Fruit fly (Drosophila melanogaster): ENCODE data around the gene CG2258.

Gene CG2258

DNA sequence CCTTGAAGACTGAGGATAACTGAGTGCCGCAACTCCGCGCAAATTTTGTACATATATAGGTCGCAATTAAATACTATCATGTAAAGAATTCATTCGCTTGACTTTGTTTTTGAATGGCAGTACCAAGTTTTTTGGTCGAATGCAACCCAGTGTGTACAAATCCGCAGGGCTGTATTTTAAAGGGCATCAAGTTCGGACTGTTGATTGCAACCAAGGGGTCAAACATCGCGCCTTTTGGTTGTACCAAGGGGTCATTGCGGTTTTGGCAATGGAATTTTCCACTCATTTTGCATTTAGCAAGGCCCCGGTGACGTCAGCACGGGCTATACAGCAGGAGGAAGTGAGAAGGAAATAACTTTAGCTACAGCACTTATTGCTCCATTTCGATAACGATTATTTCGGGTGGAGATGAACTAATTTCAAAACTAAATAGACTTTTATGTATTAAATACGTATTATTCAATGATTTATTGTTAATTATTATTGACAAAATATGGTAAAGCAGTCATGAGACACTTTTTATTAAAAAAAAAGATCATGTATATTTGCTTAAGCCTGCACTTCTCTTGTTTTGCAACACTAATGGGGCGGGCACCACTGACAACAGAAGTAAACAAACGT, 29.9 kb upstream of the CG2258 start, which contains the start of gene CG10958 (continued):
- TF ChIP-seq unc-4 (GFP tag; IDR thresholded peaks at IDR 0.05; ENCODE audit: partially characterized antibody): no peak
- peak; percentile 64 for TF ChIP-seq CG7556 (GFP tag; optimal IDR thresholded peaks at IDR 0.05)
- peak; percentile 68 for TF ChIP-seq Fer1 (GFP tag; optimal IDR thresholded peaks at IDR 0.05)
- peak; percentile 62 for TF ChIP-seq Xbp1 (GFP tag; optimal IDR thresholded peaks at IDR 0.05)
- TF ChIP-seq CG10543 (GFP tag; optimal IDR thresholded peaks at IDR 0.05): peak; percentile 60
- TF ChIP-seq CG5245 (GFP tag; optimal IDR thresholded peaks at IDR 0.05): peak; percentile 58
- TF ChIP-seq ci (GFP tag; IDR thresholded peaks at IDR 0.05): 0 out of 3 replicates have a peak, but pooled peaks have one; percentile 37
- peak; percentile 45; the same call in 1 of the 3 replicates for TF ChIP-seq ken (GFP tag; IDR thresholded peaks at IDR 0.05)
- TF ChIP-seq hb (GFP tag; IDR thresholded peaks at IDR 0.05; ENCODE audit: partially characterized antibody): no peak
- no peak for TF ChIP-seq Ravus (GFP tag; IDR thresholded peaks at IDR 0.05)
- peak; percentile 79 for TF ChIP-seq Med (GFP tag)
- peak; percentile 32; the same call in 1 of the 2 replicates for TF ChIP-seq hbn (GFP tag; IDR thresholded peaks at IDR 0.05; ENCODE audit: partially characterized antibody)
- TF ChIP-seq Sry-δ (GFP tag; optimal IDR thresholded peaks at IDR 0.05): peak; percentile 51
- TF ChIP-seq B-H2 (GFP tag; optimal IDR thresholded peaks at IDR 0.05): no peak
- peak; percentile 52 for TF ChIP-seq sisA (GFP tag; IDR thresholded peaks at IDR 0.05)
- no peak for TF ChIP-seq MTF-1 (GFP tag; optimal IDR thresholded peaks at IDR 0.05; ENCODE audit: borderline replicate concordance)
- TF ChIP-seq CG8765 (GFP tag; IDR thresholded peaks at IDR 0.05): 0 out of 2 replicates have a peak, but pooled peaks have one; percentile 16
- TF ChIP-seq lbe (GFP tag; optimal IDR thresholded peaks at IDR 0.05): peak; percentile 23
- no peak for TF ChIP-seq tx (GFP tag; optimal IDR thresholded peaks at IDR 0.05)
- TF ChIP-seq CG3726 (GFP tag; IDR thresholded peaks at IDR 0.05): no peak
- no peak for TF ChIP-seq CG8281 (tag; optimal IDR thresholded peaks at IDR 0.05)
- TF ChIP-seq Sox100B (GFP tag; optimal IDR thresholded peaks at IDR 0.05): peak; percentile 55
- TF ChIP-seq lilli (GFP tag; optimal IDR thresholded peaks at IDR 0.05): peak; percentile 75
- peak; percentile 13 for TF ChIP-seq CG10431 (GFP tag; optimal IDR thresholded peaks at IDR 0.05)
- TF ChIP-seq psq (GFP tag; optimal IDR thresholded peaks at IDR 0.05): peak; percentile 1
- TF ChIP-seq Ets65A (GFP tag): peak; percentile 34
- TF ChIP-seq CG6791 (GFP tag; IDR thresholded peaks at IDR 0.05; ENCODE audit: partially characterized antibody): 0 out of 3 replicates have a peak, but pooled peaks have one; percentile 31
- TF ChIP-seq Pdp1 (GFP tag; optimal IDR thresholded peaks at IDR 0.05): peak; percentile 40 to 42
- TF ChIP-seq zfh1 (GFP tag; IDR thresholded peaks at IDR 0.05): peak; percentile 66; the same call in 2 of the 3 replicates
- TF ChIP-seq grau (tag; optimal IDR thresholded peaks at IDR 0.05): peak; percentile 59
- no peak for TF ChIP-seq CG42726 (GFP tag; IDR thresholded peaks at IDR 0.05; ENCODE audit: partially characterized antibody)
- no peak for TF ChIP-seq CG33213 (GFP tag; optimal IDR thresholded peaks at IDR 0.05)
- no peak for TF ChIP-seq CG4404 (GFP tag; IDR thresholded peaks at IDR 0.05)
- TF ChIP-seq CG34224 (GFP tag; IDR thresholded peaks at IDR 0.05; ENCODE audit: partially characterized antibody): no peak
- TF ChIP-seq HLH3B (GFP tag; IDR thresholded peaks at IDR 0.05): 0 out of 2 replicates have a peak, but pooled peaks have one; percentile 22
- TF ChIP-seq dmrt11E (tag; optimal IDR thresholded peaks at IDR 0.05): peak; percentile 33
- peak; percentile 52; the same call in 1 of the 3 replicates for TF ChIP-seq CG11456 (GFP tag; IDR thresholded peaks at IDR 0.05)
- peak; percentile 46 for TF ChIP-seq CG31441 (GFP tag; IDR thresholded peaks at IDR 0.05)
- peak; percentile 55 for TF ChIP-seq CG3847 (GFP tag; IDR thresholded peaks at IDR 0.05)
- TF ChIP-seq CG17829 (tag; optimal IDR thresholded peaks at IDR 0.05): peak; percentile 59
- TF ChIP-seq ara (GFP tag; IDR thresholded peaks at IDR 0.05): peak; percentile 51
- TF ChIP-seq CG12071 (GFP tag; optimal IDR thresholded peaks at IDR 0.05): no peak
- peak in 1 of 2 experiments; percentile 61 for TF ChIP-seq Hr78 (GFP tag; optimal IDR thresholded peaks at IDR 0.05)
- TF ChIP-seq CG10267 (tag; optimal IDR thresholded peaks at IDR 0.05): peak; percentile 93
- TF ChIP-seq so (GFP tag; IDR thresholded peaks at IDR 0.05): peak; percentile 53; the same call in 1 of the 3 replicates
- peak; percentile 31 for TF ChIP-seq Dek (tag; optimal IDR thresholded peaks at IDR 0.05)
- peak; percentile 9 for TF ChIP-seq CG18619 (GFP tag; optimal IDR thresholded peaks at IDR 0.05)
- peak; percentile 21 for TF ChIP-seq CG13123 (GFP tag; optimal IDR thresholded peaks at IDR 0.05)
- TF ChIP-seq Ptx1 (GFP tag; IDR thresholded peaks at IDR 0.05): peak; percentile 73

Measured in whole organism, embryonic.